Worm (Caenorhabditis elegans): Measurements from ENCODE around the gene F40A3.6.

ce11 chrV:7847170-7847569, 46.5 kb downstream of the F40A3.6 start, which contains the start of gene memo-1:
- TF ChIP-seq ama-1 (optimal IDR thresholded peaks at IDR 0.05) (no peak), lin-13 (GFP tag; optimal IDR thresholded peaks at IDR 0.05) (no peak), nhr-77 (tag; optimal IDR thresholded peaks at IDR 0.05) (no peak), peb-1 (tag; optimal IDR thresholded peaks at IDR 0.05) (no peak), ztf-11 (tag; optimal IDR thresholded peaks at IDR 0.05) (no peak), unc-39 (tag; optimal IDR thresholded peaks at IDR 0.05) (no peak), egl-27 (tag; optimal IDR thresholded peaks at IDR 0.05) (no peak), snpc-4 (tag; optimal IDR thresholded peaks at IDR 0.05) (no peak), elt-3 (tag; optimal IDR thresholded peaks at IDR 0.05) (no peak), unc-62 (GFP tag; optimal IDR thresholded peaks at IDR 0.05) (no peak), elt-1 (tag; optimal IDR thresholded peaks at IDR 0.05) (no peak), unc-55 (GFP tag; optimal IDR thresholded peaks at IDR 0.05) (no peak)

Data from whole organism, L2 larva.